Worm (Caenorhabditis elegans) whole organism, mixed stage, embryonic: Measurements from ENCODE around the gene nca-2.
A peak's percentile ranks its signal among the peaks of the same experiment; 100 is the strongest.

Source experiments
- bed-3 ChIP-seq: fragments of 200-800 bp; sonication (Bioruptor generic); optimal IDR thresholded peaks from 3 replicates; lab custom pipeline; 2018; ENCODE audit warnings: mild to moderate bottlenecking, missing genetic modification characterization, moderate library complexity, missing compliant biosample characterization
- elt-1 ChIP-seq: sonication (generic microtip); optimal IDR thresholded peaks from 2 replicates; lab custom pipeline; 2017; ENCODE audit warnings: missing genetic modification characterization, mild to moderate bottlenecking, missing compliant biosample characterization, antibody characterized with exemption, moderate library complexity, borderline replicate concordance; ENCODE audit not compliant: insufficient read depth
- elt-3 ChIP-seq: fragments of 150-350 bp; optimal IDR thresholded peaks from 2 replicates; lab custom pipeline; 2014; ENCODE audit warnings: missing biosample characterization, missing genetic modification characterization
- lin-13 ChIP-seq: fragments of 150-350 bp; optimal IDR thresholded peaks from 2 replicates; lab custom pipeline; 2014; ENCODE audit warnings: missing biosample characterization, missing genetic modification characterization
- mab-5 ChIP-seq: fragments of 150-350 bp; optimal IDR thresholded peaks from 2 replicates; lab custom pipeline; 2014; ENCODE audit warnings: missing biosample characterization, missing genetic modification characterization
- mls-2 ChIP-seq: sonication (generic microtip); optimal IDR thresholded peaks from 2 replicates; lab custom pipeline; 2016; ENCODE audit warnings: mild to moderate bottlenecking, missing genetic modification characterization, moderate library complexity, missing compliant biosample characterization
- nhr-237 ChIP-seq: fragments of 150-350 bp; optimal IDR thresholded peaks from 2 replicates; lab custom pipeline; 2014; ENCODE audit warnings: missing biosample characterization, missing genetic modification characterization
- nhr-76 ChIP-seq: sonication (generic microtip); optimal IDR thresholded peaks from 2 replicates; lab custom pipeline; 2017; ENCODE audit warnings: missing biosample characterization, missing genetic modification characterization
- pha-4 ChIP-seq: fragments of 150-350 bp; optimal IDR thresholded peaks from 2 replicates; lab custom pipeline; 2018; ENCODE audit warnings: missing biosample characterization, missing genetic modification reagents, missing genetic modification characterization
- sem-2 ChIP-seq: fragments of 200-800 bp; sonication (Bioruptor generic); optimal IDR thresholded peaks from 2 replicates; lab custom pipeline; 2018; ENCODE audit warnings: mild to moderate bottlenecking, missing genetic modification characterization, missing compliant biosample characterization
- snpc-4 ChIP-seq: fragments of 150-350 bp; optimal IDR thresholded peaks from 2 replicates; lab custom pipeline; 2014; ENCODE audit warnings: missing biosample characterization, missing genetic modification characterization
- sptf-1 ChIP-seq: sonication (generic microtip); optimal IDR thresholded peaks from 2 replicates; lab custom pipeline; 2017; ENCODE audit warnings: mild to moderate bottlenecking, missing genetic modification characterization, moderate library complexity, missing compliant biosample characterization
- ztf-11 ChIP-seq: fragments of 150-350 bp; optimal IDR thresholded peaks from 2 replicates; lab custom pipeline; 2014; ENCODE audit warnings: missing biosample characterization, missing genetic modification characterization

- TF ChIP-seq nhr-237 (tag; lab: Kevin White, UChicago) = no peak
- no peak for TF ChIP-seq elt-1 (tag; lab: Kevin White, UChicago)
- TF ChIP-seq sptf-1 (tag; lab: Kevin White, UChicago) = no peak
- peak; percentile 8 for TF ChIP-seq lin-13 (tag; lab: Kevin White, UChicago)
- TF ChIP-seq nhr-76 = no peak
- TF ChIP-seq pha-4 (tag; lab: Kevin White, UChicago) = no peak
- no peak for TF ChIP-seq ztf-11 (tag; lab: Kevin White, UChicago)
- TF ChIP-seq mls-2 = no peak
- no peak for TF ChIP-seq snpc-4 (tag; lab: Kevin White, UChicago)
- no peak for TF ChIP-seq elt-3 (tag; lab: Kevin White, UChicago)
- no peak for TF ChIP-seq sem-2 (GFP tag; lab: Kevin White, UChicago)
- TF ChIP-seq mab-5 (tag; lab: Kevin White, UChicago) = no peak
- TF ChIP-seq bed-3 = no peak
Measured at ce11 chrIII:4986790-4987259, 21.5 kb downstream of the nca-2 start, which contains the start of the genes C27F2.10 and wdr-60.
